Worm (Caenorhabditis elegans) whole organism, L1 larva: ENCODE results near the gene sas-4.

Experiments used
- C34B4.2 ChIP-seq: sonication (generic microtip); optimal IDR thresholded peaks from 2 replicates; lab custom pipeline; 2017; ENCODE audit warnings: mild to moderate bottlenecking, missing genetic modification characterization, missing compliant biosample characterization
- F16B12.6 ChIP-seq: fragments of 150-350 bp; optimal IDR thresholded peaks from 2 replicates; lab custom pipeline; 2014; ENCODE audit warnings: missing biosample characterization, missing genetic modification characterization
- Y116A8C.19 ChIP-seq: sonication (generic microtip); optimal IDR thresholded peaks from 2 replicates; lab custom pipeline; 2016; ENCODE audit warnings: missing compliant biosample characterization, missing genetic modification characterization, borderline replicate concordance
- aly-2 ChIP-seq: fragments of 150-350 bp; optimal IDR thresholded peaks from 2 replicates; lab custom pipeline; 2014; ENCODE audit warnings: missing biosample characterization, missing genetic modification characterization
- ceh-8 ChIP-seq: fragments of 200-800 bp; sonication (Bioruptor generic); optimal IDR thresholded peaks from 2 replicates; lab custom pipeline; 2018; ENCODE audit warnings: mild to moderate bottlenecking, missing genetic modification characterization, moderate library complexity, missing compliant biosample characterization
- ceh-88 ChIP-seq: fragments of 200-800 bp; sonication (Bioruptor generic); IDR thresholded peaks from 2 replicates; pipeline ENCODE4 v1.3.6; 2022; ENCODE audit warnings: missing genetic modification characterization, missing compliant biosample characterization
- ceh-90 ChIP-seq: sonication (generic microtip); optimal IDR thresholded peaks from 2 replicates; lab custom pipeline; 2016; ENCODE audit warnings: missing genetic modification characterization, missing compliant biosample characterization
- dpl-1 ChIP-seq, 3 experiments: fragments of 150-350 bp in 2 of 3; sonication (generic microtip) in 1 of 3; optimal IDR thresholded peaks; 2 replicates each; lab custom pipeline; 2014 to 2017; ENCODE audit warnings: missing biosample characterization in 3 of 3, missing genetic modification characterization in 3 of 3, missing genetic modification reagents in 3 of 3
- dsc-1 ChIP-seq: sonication (generic microtip); optimal IDR thresholded peaks from 2 replicates; lab custom pipeline; 2016; ENCODE audit warnings: mild to moderate bottlenecking, missing genetic modification characterization, missing compliant biosample characterization
- efl-1 ChIP-seq, 4 experiments: fragments of 150-350 bp; optimal IDR thresholded peaks in 3 of 4; peaks in 1 of 4; 1 replicate in 1 of 4; 2 replicates in 3 of 4; lab custom pipeline; 2014; ENCODE audit warnings: missing biosample characterization in 2 of 4, missing genetic modification characterization in 2 of 4, missing genetic modification reagents in 2 of 4
- elt-3 ChIP-seq, 6 experiments: fragments of 150-350 bp in 1 of 6; sonication (generic microtip); optimal IDR thresholded peaks; 2 replicates each; lab custom pipeline; 2017 to 2018; ENCODE audit warnings: missing biosample characterization in 6 of 6, missing genetic modification characterization in 6 of 6, inconsistent platforms in 1 of 6
- grh-1 ChIP-seq: fragments of 200-800 bp; sonication (Bioruptor generic); IDR thresholded peaks from 2 replicates; pipeline ENCODE4 v1.3.6; 2022; ENCODE audit warnings: missing genetic modification reagents, missing genetic modification characterization, missing compliant biosample characterization
- hlh-17 ChIP-seq: fragments of 200-800 bp; sonication (Bioruptor generic); optimal IDR thresholded peaks from 2 replicates; lab custom pipeline; 2018; ENCODE audit warnings: missing genetic modification characterization, mild to moderate bottlenecking, missing compliant biosample characterization, moderate library complexity, borderline replicate concordance
- jun-1 ChIP-seq: fragments of 150-350 bp; optimal IDR thresholded peaks from 2 replicates; lab custom pipeline; 2014; ENCODE audit warnings: missing biosample characterization, missing genetic modification reagents, missing genetic modification characterization
- lin-14 ChIP-seq: fragments of 200-800 bp; sonication (Bioruptor generic); optimal IDR thresholded peaks from 2 replicates; lab custom pipeline; 2018; ENCODE audit warnings: mild to moderate bottlenecking, missing genetic modification characterization, moderate library complexity, missing compliant biosample characterization
- mdl-1 ChIP-seq, 2 experiments: fragments of 150-350 bp; optimal IDR thresholded peaks; 2 replicates each; lab custom pipeline; 2014 to 2017; ENCODE audit warnings: missing biosample characterization in 2 of 2, missing genetic modification characterization in 2 of 2, inconsistent platforms in 1 of 2
- mef-2 ChIP-seq: fragments of 150-350 bp; optimal IDR thresholded peaks from 2 replicates; lab custom pipeline; 2014; ENCODE audit warnings: missing biosample characterization, missing genetic modification characterization
- nhr-11 ChIP-seq: fragments of 150-350 bp; optimal IDR thresholded peaks from 2 replicates; lab custom pipeline; 2014; ENCODE audit warnings: missing biosample characterization, missing genetic modification characterization
- nhr-12 ChIP-seq: sonication (generic microtip); optimal IDR thresholded peaks from 2 replicates; lab custom pipeline; 2017; ENCODE audit warnings: missing biosample characterization, missing genetic modification characterization
- nhr-237 ChIP-seq: fragments of 150-350 bp; optimal IDR thresholded peaks from 2 replicates; lab custom pipeline; 2014; ENCODE audit warnings: missing biosample characterization, missing genetic modification characterization
- nhr-28 ChIP-seq: fragments of 150-350 bp; optimal IDR thresholded peaks from 2 replicates; lab custom pipeline; 2014; ENCODE audit warnings: missing biosample characterization, missing genetic modification characterization
- nhr-77 ChIP-seq: fragments of 150-350 bp; optimal IDR thresholded peaks from 2 replicates; lab custom pipeline; 2014; ENCODE audit warnings: missing biosample characterization, missing genetic modification characterization
- nhr-84 ChIP-seq: sonication (generic microtip); optimal IDR thresholded peaks from 2 replicates; lab custom pipeline; 2017; ENCODE audit warnings: missing biosample characterization, missing genetic modification characterization
- nhr-85 ChIP-seq: sonication (generic microtip); peaks from one replicate; lab custom pipeline; 2016; ENCODE audit warnings: missing genetic modification characterization, inconsistent platforms, missing compliant biosample characterization
- nhr-90 ChIP-seq: sonication (generic microtip); optimal IDR thresholded peaks from 2 replicates; lab custom pipeline; 2016; ENCODE audit warnings: mild to moderate bottlenecking, missing genetic modification characterization, missing compliant biosample characterization; ENCODE audit not compliant: poor library complexity
- pax-3 ChIP-seq: fragments of 200-800 bp; sonication (Bioruptor generic); optimal IDR thresholded peaks from 2 replicates; lab custom pipeline; 2018; ENCODE audit warnings: mild to moderate bottlenecking, missing genetic modification characterization, moderate library complexity, missing compliant biosample characterization
- pqm-1 ChIP-seq: sonication (generic microtip); optimal IDR thresholded peaks from 3 replicates; lab custom pipeline; 2017; ENCODE audit warnings: missing biosample characterization, missing genetic modification characterization
- rnt-1 ChIP-seq: sonication (generic microtip); optimal IDR thresholded peaks from 2 replicates; lab custom pipeline; 2016; ENCODE audit warnings: mild to moderate bottlenecking, missing genetic modification characterization, moderate library complexity, missing compliant biosample characterization
- skn-1 ChIP-seq: fragments of 150-350 bp; optimal IDR thresholded peaks from 2 replicates; lab custom pipeline; 2014; ENCODE audit warnings: missing biosample characterization, missing genetic modification characterization
- snpc-4 ChIP-seq: fragments of 150-350 bp; optimal IDR thresholded peaks from 2 replicates; lab custom pipeline; 2014; ENCODE audit warnings: missing biosample characterization, missing genetic modification characterization
- snu-23 ChIP-seq: sonication (generic microtip); optimal IDR thresholded peaks from 2 replicates; lab custom pipeline; 2016; ENCODE audit warnings: missing genetic modification characterization, missing compliant biosample characterization
- swsn-7 ChIP-seq: sonication (generic microtip); optimal IDR thresholded peaks from 2 replicates; lab custom pipeline; 2016; ENCODE audit warnings: missing genetic modification characterization, missing compliant biosample characterization
- tbx-2 ChIP-seq: sonication (generic microtip); optimal IDR thresholded peaks from 2 replicates; lab custom pipeline; 2016; ENCODE audit warnings: missing genetic modification characterization, missing compliant biosample characterization
- tlp-1 ChIP-seq: fragments of 150-350 bp; optimal IDR thresholded peaks from 2 replicates; lab custom pipeline; 2014; ENCODE audit warnings: missing biosample characterization, missing genetic modification characterization
- xbp-1 ChIP-seq: sonication (generic microtip); optimal IDR thresholded peaks from 2 replicates; lab custom pipeline; 2016; ENCODE audit warnings: missing genetic modification characterization, missing compliant biosample characterization
- zag-1 ChIP-seq: fragments of 150-350 bp; optimal IDR thresholded peaks from 2 replicates; lab custom pipeline; 2014; ENCODE audit warnings: missing biosample characterization, missing genetic modification characterization
- zip-4 ChIP-seq: fragments of 200-800 bp; sonication (Bioruptor generic); optimal IDR thresholded peaks from 2 replicates; lab custom pipeline; 2018; ENCODE audit warnings: mild to moderate bottlenecking, missing genetic modification characterization, moderate library complexity, missing compliant biosample characterization

sas-4 gene

ce11 chrIII:8305816-8306215, 12.6 kb downstream of the sas-4 start:
- TF ChIP-seq mef-2 (tag; lab: Kevin White, UChicago) (no peak), ceh-88 (GFP tag; lab: Robert Waterston, UW) (no peak), mdl-1 (tag; optimal IDR thresholded peaks at IDR 0.05; lab: Kevin White, UChicago) (no peak), lin-14 (GFP tag; lab: Kevin White, UChicago) (no peak), F16B12.6 (tag; lab: Kevin White, UChicago) (no peak), snpc-4 (tag; lab: Kevin White, UChicago) (no peak), skn-1 (no peak), nhr-90 (tag; lab: Kevin White, UChicago) (no peak), pqm-1 (tag; lab: Kevin White, UChicago) (no peak), elt-3 (tag; optimal IDR thresholded peaks at IDR 0.05; lab: Kevin White, UChicago) (no peak), ceh-8 (GFP tag; lab: Kevin White, UChicago) (no peak), aly-2 (tag; lab: Kevin White, UChicago) (no peak), nhr-28 (no peak), rnt-1 (no peak), tlp-1 (tag; lab: Kevin White, UChicago) (no peak), nhr-84 (tag; lab: Kevin White, UChicago) (no peak), C34B4.2 (tag; lab: Kevin White, UChicago) (no peak), jun-1 (tag; lab: Kevin White, UChicago) (no peak), pax-3 (tag; lab: Kevin White, UChicago) (no peak)

DNA sequence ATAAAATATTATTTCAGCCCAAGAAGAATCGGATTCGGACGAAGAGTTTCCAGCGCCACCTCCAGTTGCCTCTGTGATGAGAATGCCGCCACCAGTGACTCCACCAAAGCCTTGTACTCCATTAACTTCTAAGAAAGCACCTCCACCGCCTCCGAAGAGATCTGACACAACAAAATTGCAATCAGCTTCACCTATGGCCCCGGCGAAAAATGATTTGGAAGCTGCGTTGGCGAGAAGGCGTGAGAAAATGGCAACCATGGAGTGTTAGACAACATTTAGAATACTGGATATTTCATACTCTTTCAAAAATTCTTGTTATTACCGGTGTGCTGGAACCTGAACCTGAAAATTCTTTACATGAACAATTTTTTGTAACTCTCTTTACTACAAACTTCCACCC, 13.1 kb downstream of the sas-4 start:
- no peak for TF ChIP-seq lin-14 (GFP tag; lab: Kevin White, UChicago)
- TF ChIP-seq efl-1 (optimal IDR thresholded peaks at IDR 0.05; lab: Kevin White, UChicago) = no peak
- TF ChIP-seq efl-1 (GFP tag; optimal IDR thresholded peaks at IDR 0.05 in 1 of 2; lab: Kevin White, UChicago) = no peak
- TF ChIP-seq Y116A8C.19 = no peak
- no peak for TF ChIP-seq nhr-237 (tag; lab: Kevin White, UChicago)
- TF ChIP-seq grh-1 = no peak
- no peak for TF ChIP-seq hlh-17 (GFP tag; lab: Kevin White, UChicago)
- TF ChIP-seq dsc-1 (tag; lab: Kevin White, UChicago) = no peak
- no peak for TF ChIP-seq zip-4 (GFP tag; lab: Kevin White, UChicago)
- TF ChIP-seq nhr-12 = no peak
- TF ChIP-seq ceh-90 = no peak

- TF ChIP-seq nhr-11 (tag; lab: Kevin White, UChicago) (no peak), ceh-8 (GFP tag; lab: Kevin White, UChicago) (no peak), xbp-1 (tag; lab: Kevin White, UChicago) (no peak), swsn-7 (tag; lab: Kevin White, UChicago) (no peak), zag-1 (tag; lab: Kevin White, UChicago) (no peak), efl-1 (optimal IDR thresholded peaks at IDR 0.05; lab: Kevin White, UChicago) (no peak), efl-1 (GFP tag; optimal IDR thresholded peaks at IDR 0.05 in 1 of 2; lab: Kevin White, UChicago) (no peak), nhr-77 (no peak), tbx-2 (tag; lab: Kevin White, UChicago) (no peak), snu-23 (GFP tag; lab: Kevin White, UChicago) (no peak), nhr-90 (tag; lab: Kevin White, UChicago) (no peak), dpl-1 (GFP tag; optimal IDR thresholded peaks at IDR 0.05; lab: Kevin White, UChicago) (no peak)
Observed at ce11 chrIII:8303440-8303839, 14.9 kb downstream of the sas-4 start.

- TF ChIP-seq dsc-1 (tag; lab: Kevin White, UChicago) (peak; percentile 63), nhr-85 (no peak)
Observed at ce11 chrIII:8300860-8301396, 17.5 kb downstream of the sas-4 start.
